Worm (Caenorhabditis elegans) whole organism, early embryonic: Measurements from ENCODE around the gene nos-1.
"Not testable (repeated sequence)": the region's sequence is repeated elsewhere in the genome, so short reads cannot be mapped to it uniquely, and the experiment has no call there.

Experiments used
- B0310.2 ChIP-seq: sonication (generic microtip); optimal IDR thresholded peaks from 2 replicates; lab custom pipeline; 2016; ENCODE audit warnings: mild to moderate bottlenecking, missing genetic modification characterization, missing compliant biosample characterization
- F13C5.2 ChIP-seq: sonication (generic microtip); optimal IDR thresholded peaks from 2 replicates; lab custom pipeline; 2017; ENCODE audit warnings: mild to moderate bottlenecking, missing genetic modification characterization, inconsistent platforms, missing compliant biosample characterization
- aly-1 ChIP-seq: sonication (generic microtip); optimal IDR thresholded peaks from 2 replicates; lab custom pipeline; 2016; ENCODE audit warnings: missing genetic modification characterization, missing compliant biosample characterization
- ama-1 ChIP-seq: fragments of 150-350 bp; optimal IDR thresholded peaks from 2 replicates; lab custom pipeline; 2014
- ceh-13 ChIP-seq: fragments of 200-800 bp; sonication (Bioruptor generic); optimal IDR thresholded peaks from 2 replicates; lab custom pipeline; 2018; ENCODE audit warnings: mild to moderate bottlenecking, missing genetic modification characterization, missing compliant biosample characterization
- ceh-36 ChIP-seq: sonication (generic microtip); optimal IDR thresholded peaks from 2 replicates; lab custom pipeline; 2016; ENCODE audit warnings: missing genetic modification characterization, inconsistent platforms, missing compliant biosample characterization
- ets-7 ChIP-seq: sonication (generic microtip); optimal IDR thresholded peaks from 2 replicates; lab custom pipeline; 2016; ENCODE audit warnings: missing genotype, missing genetic modification characterization, missing compliant biosample characterization
- flt-1 ChIP-seq: fragments of 200-800 bp; sonication (Bioruptor generic); IDR thresholded peaks from 2 replicates; pipeline ENCODE4 v1.3.6; 2022; ENCODE audit warnings: missing genetic modification characterization, missing compliant biosample characterization
- hmbx-1 ChIP-seq: sonication (generic microtip); optimal IDR thresholded peaks from 2 replicates; lab custom pipeline; 2016; ENCODE audit warnings: mild to moderate bottlenecking, missing genetic modification characterization, missing compliant biosample characterization
- hmg-4 ChIP-seq: fragments of 200-800 bp; sonication (Bioruptor generic); optimal IDR thresholded peaks from 2 replicates; lab custom pipeline; 2018; ENCODE audit warnings: mild to moderate bottlenecking, missing genetic modification characterization, missing compliant biosample characterization
- hnd-1 ChIP-seq: sonication (generic microtip); optimal IDR thresholded peaks from 2 replicates; lab custom pipeline; 2016; ENCODE audit warnings: missing genetic modification characterization, missing compliant biosample characterization
- pes-1 ChIP-seq: fragments of 200-800 bp; sonication (Bioruptor generic); IDR thresholded peaks from 2 replicates; pipeline ENCODE4 v1.3.6; 2022; ENCODE audit warnings: missing genetic modification reagents, missing genetic modification characterization, missing compliant biosample characterization
- scrt-1 ChIP-seq: fragments of 200-800 bp; sonication (Bioruptor generic); IDR thresholded peaks from 2 replicates; pipeline ENCODE4 v1.3.6; 2022; ENCODE audit warnings: missing genetic modification characterization, missing compliant biosample characterization
- sea-1 ChIP-seq: fragments of 200-800 bp; sonication (Bioruptor generic); conservative IDR thresholded peaks from 2 replicates; pipeline ENCODE4 v1.3.6; 2022; ENCODE audit warnings: missing genetic modification characterization, missing compliant biosample characterization
- tbx-11 ChIP-seq: fragments of 200-800 bp; sonication (Bioruptor generic); IDR thresholded peaks from 2 replicates; pipeline ENCODE4 v1.3.6; 2022; ENCODE audit warnings: missing genetic modification characterization, missing compliant biosample characterization
- tbx-37 ChIP-seq: fragments of 200-800 bp; sonication (Bioruptor generic); conservative IDR thresholded peaks from 2 replicates; pipeline ENCODE4 v1.3.6; 2022; ENCODE audit warnings: missing genetic modification reagents, missing genetic modification characterization, missing compliant biosample characterization
- tra-4 ChIP-seq: sonication (generic microtip); optimal IDR thresholded peaks from 2 replicates; lab custom pipeline; 2017; ENCODE audit warnings: missing genetic modification characterization, missing compliant biosample characterization

Gene nos-1

DNA sequence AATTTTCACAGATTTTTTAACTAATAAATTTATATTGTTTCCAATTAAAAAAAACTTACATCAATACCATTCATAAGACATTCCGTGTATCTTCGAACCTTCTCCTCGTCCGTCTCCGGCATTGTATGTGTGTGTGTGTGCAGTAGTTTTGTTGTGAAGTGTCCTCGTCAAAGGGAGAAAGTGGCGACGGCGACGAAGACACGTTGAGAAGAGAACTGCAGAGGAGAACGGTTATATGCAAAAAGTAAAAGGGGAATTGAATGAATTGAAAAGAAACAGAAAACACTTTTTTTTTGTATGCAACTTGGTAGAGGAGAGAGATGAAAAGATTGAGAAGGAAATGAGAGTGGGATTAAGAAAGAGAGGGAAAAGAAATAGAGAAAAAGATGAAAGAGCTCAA, 7.5 kb downstream of the nos-1 start:
- TF ChIP-seq ceh-13 (GFP tag; lab: Kevin White, UChicago) (no peak), B0310.2 (tag; lab: Kevin White, UChicago) (no peak), hmbx-1 (tag; lab: Kevin White, UChicago) (no peak), flt-1 (no peak), scrt-1 (GFP tag; lab: Robert Waterston, UW) (no peak), tbx-37 (GFP tag; lab: Robert Waterston, UW) (no peak), sea-1 (no peak), hnd-1 (no peak), tbx-11 (GFP tag; lab: Robert Waterston, UW) (no peak), F13C5.2 (tag; lab: Kevin White, UChicago) (no peak), pes-1 (GFP tag; lab: Robert Waterston, UW) (no peak), ceh-36 (tag; lab: Kevin White, UChicago) (no peak), ama-1 (lab: Kevin White, UChicago) (no peak)

DNA sequence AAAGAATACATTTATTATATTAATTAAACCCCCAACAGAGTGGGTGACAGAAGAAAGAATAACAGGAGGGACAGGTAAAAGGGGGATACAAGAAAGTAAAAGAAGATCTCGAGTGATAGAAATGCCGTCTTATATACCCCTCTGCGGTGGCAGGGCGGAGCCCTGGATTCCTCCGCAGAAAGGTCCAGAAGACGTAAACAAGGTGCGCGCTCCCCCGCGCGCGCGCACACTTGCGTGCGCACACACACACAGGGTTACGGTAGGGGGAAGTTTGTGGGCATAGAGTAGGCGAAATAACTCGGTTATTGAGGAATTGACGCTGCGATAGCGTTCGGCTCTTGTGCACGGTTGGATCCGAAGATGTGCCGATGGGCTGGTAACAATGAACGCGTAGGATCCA, 11.0 kb downstream of the nos-1 start, which contains the start of gene R03D7.15:
TSS of gene R03D7.15 (plus strand) at position 299 of the 400 bp plus-strand sequence.
- TF ChIP-seq tra-4 (tag; lab: Kevin White, UChicago); hmbx-1 (tag; lab: Kevin White, UChicago); ceh-13 (GFP tag; lab: Kevin White, UChicago): not testable (repeated sequence)

DNA sequence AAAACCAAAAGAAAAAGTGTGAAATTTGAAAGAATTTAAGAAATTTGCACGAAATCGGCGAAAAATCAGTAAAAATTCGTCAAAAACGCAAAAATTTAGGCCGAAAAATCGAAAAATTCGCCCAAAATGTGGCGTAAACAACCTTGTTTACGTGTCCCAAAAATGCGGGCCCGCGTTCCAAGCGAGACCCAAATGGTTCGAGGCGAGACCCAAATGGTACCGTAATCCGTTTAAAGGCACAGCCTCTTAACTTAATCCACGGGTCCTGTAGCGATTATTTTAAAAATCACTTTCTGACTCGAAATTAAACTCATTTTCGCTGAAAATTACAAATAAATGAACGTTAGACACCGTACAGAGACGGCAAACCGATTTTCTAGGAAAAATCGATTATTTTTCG, 17.6 kb downstream of the nos-1 start:
- TF ChIP-seq sea-1 (no peak), scrt-1 (GFP tag; lab: Robert Waterston, UW) (no peak), flt-1 (no peak), ceh-36 (tag; lab: Kevin White, UChicago) (no peak), tbx-11 (GFP tag; lab: Robert Waterston, UW) (no peak), B0310.2 (tag; lab: Kevin White, UChicago) (no peak), tbx-37 (GFP tag; lab: Robert Waterston, UW) (no peak), aly-1 (no peak), pes-1 (GFP tag; lab: Robert Waterston, UW) (no peak), tra-4 (tag; lab: Kevin White, UChicago) (no peak), hmg-4 (GFP tag; lab: Kevin White, UChicago) (no peak), F13C5.2 (tag; lab: Kevin White, UChicago) (no peak), ama-1 (lab: Kevin White, UChicago) (no peak), hnd-1 (no peak), hmbx-1 (tag; lab: Kevin White, UChicago) (no peak), ets-7 (no peak), ceh-13 (GFP tag; lab: Kevin White, UChicago) (no peak)

DNA sequence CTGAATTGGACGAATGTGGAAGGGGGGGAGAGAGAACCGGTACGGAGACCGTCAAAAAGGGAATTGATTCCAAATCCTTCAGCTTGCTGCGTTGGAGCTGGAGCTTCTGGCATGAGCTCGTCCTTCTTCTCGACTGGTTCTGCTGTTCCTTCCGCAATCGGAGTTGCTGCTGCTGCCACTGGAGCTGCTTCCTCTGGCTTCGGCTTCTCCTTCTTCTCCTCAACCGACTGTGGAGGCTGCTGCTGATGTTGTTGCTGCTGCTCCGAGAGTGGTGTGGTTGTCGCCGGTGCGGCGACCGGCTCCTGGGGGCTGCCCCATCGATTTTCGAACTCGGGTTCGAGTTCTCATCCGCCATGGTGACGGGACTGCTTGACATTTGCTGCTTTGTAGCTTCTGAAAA, 18.2 kb downstream of the nos-1 start, which contains the start of gene R03D7.2:
TSS of gene R03D7.2 (minus strand) at position 399 of the 400 bp plus-strand sequence.
- TF ChIP-seq F13C5.2 (tag; lab: Kevin White, UChicago) (no peak), tbx-37 (GFP tag; lab: Robert Waterston, UW) (no peak), ceh-13 (GFP tag; lab: Kevin White, UChicago) (no peak), hmg-4 (GFP tag; lab: Kevin White, UChicago) (no peak), tra-4 (tag; lab: Kevin White, UChicago) (no peak), ama-1 (lab: Kevin White, UChicago) (no peak), B0310.2 (tag; lab: Kevin White, UChicago) (no peak), tbx-11 (GFP tag; lab: Robert Waterston, UW) (no peak), hnd-1 (no peak), ets-7 (no peak), ceh-36 (tag; lab: Kevin White, UChicago) (no peak), scrt-1 (GFP tag; lab: Robert Waterston, UW) (no peak), flt-1 (no peak), sea-1 (no peak), hmbx-1 (tag; lab: Kevin White, UChicago) (no peak)

- TF ChIP-seq F13C5.2 (tag; lab: Kevin White, UChicago) (no peak), hmg-4 (GFP tag; lab: Kevin White, UChicago) (no peak), hmbx-1 (tag; lab: Kevin White, UChicago) (no peak), ceh-36 (tag; lab: Kevin White, UChicago) (no peak), tbx-11 (GFP tag; lab: Robert Waterston, UW) (no peak), hnd-1 (no peak), scrt-1 (GFP tag; lab: Robert Waterston, UW) (no peak), flt-1 (no peak)
Observed at ce11 chrII:10933948-10934722, 18.8 kb downstream of the nos-1 start.

DNA sequence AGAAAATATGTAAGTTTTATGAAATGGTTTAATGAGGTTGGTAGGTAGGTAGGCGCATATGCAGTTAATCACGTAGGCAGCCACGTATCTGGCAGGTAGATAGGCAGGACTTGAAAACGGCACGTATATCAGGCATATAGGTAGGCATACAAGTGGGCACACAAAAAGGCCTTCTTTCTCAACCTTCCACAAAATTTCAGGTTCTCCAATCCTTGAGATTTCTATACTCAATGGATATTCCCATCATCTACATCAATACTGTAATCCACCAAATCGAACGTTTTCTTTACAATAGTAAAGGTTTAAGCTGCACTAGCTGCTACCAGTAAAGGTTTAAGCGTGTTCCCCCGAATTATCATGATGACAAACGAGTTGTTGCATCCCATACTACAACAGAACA, 20.7 kb downstream of the nos-1 start:
- TF ChIP-seq scrt-1 (GFP tag; lab: Robert Waterston, UW) (no peak), sea-1 (no peak), tra-4 (tag; lab: Kevin White, UChicago) (no peak), tbx-11 (GFP tag; lab: Robert Waterston, UW) (no peak), ama-1 (lab: Kevin White, UChicago) (no peak), F13C5.2 (tag; lab: Kevin White, UChicago) (no peak), ets-7 (no peak), hnd-1 (no peak), flt-1 (no peak), hmg-4 (GFP tag; lab: Kevin White, UChicago) (no peak), hmbx-1 (tag; lab: Kevin White, UChicago) (no peak), ceh-36 (tag; lab: Kevin White, UChicago) (no peak), tbx-37 (GFP tag; lab: Robert Waterston, UW) (no peak), pes-1 (GFP tag; lab: Robert Waterston, UW) (no peak), ceh-13 (GFP tag; lab: Kevin White, UChicago) (no peak)
